Worm (Caenorhabditis elegans) whole organism, late embryonic: Measurements from ENCODE around the gene bath-31.

ENCODE experiments used
- C08G9.2 ChIP-seq: sonication (generic microtip); optimal IDR thresholded peaks from 2 replicates; lab custom pipeline; 2016; ENCODE audit warnings: mild to moderate bottlenecking, missing genetic modification characterization, moderate library complexity, missing compliant biosample characterization
- C38D4.7 ChIP-seq: fragments of 200-800 bp; sonication (Bioruptor generic); optimal IDR thresholded peaks from 2 replicates; lab custom pipeline; 2018; ENCODE audit warnings: mild to moderate bottlenecking, missing genetic modification characterization, moderate library complexity, missing compliant biosample characterization
- K09A11.1 ChIP-seq: sonication (generic microtip); optimal IDR thresholded peaks from 2 replicates; lab custom pipeline; 2017; ENCODE audit warnings: antibody characterized with exemption, mild to moderate bottlenecking, missing genetic modification characterization, missing compliant biosample characterization; ENCODE audit not compliant: insufficient read depth
- T23F11.4 ChIP-seq: fragments of 200-800 bp; sonication (Bioruptor generic); optimal IDR thresholded peaks from 2 replicates; lab custom pipeline; 2018; ENCODE audit warnings: mild to moderate bottlenecking, missing genetic modification characterization, missing compliant biosample characterization
- ceh-14 ChIP-seq: sonication (generic microtip); optimal IDR thresholded peaks from 2 replicates; lab custom pipeline; 2016; ENCODE audit warnings: missing genotype, missing genetic modification characterization, missing compliant biosample characterization
- ceh-18 ChIP-seq: sonication (generic microtip); optimal IDR thresholded peaks from 2 replicates; lab custom pipeline; 2016; ENCODE audit warnings: missing genetic modification characterization, missing compliant biosample characterization
- ceh-2 ChIP-seq: sonication (generic microtip); optimal IDR thresholded peaks from 2 replicates; lab custom pipeline; 2016; ENCODE audit warnings: missing genotype, missing genetic modification characterization, missing compliant biosample characterization
- ceh-22 ChIP-seq: sonication (generic microtip); optimal IDR thresholded peaks from 2 replicates; lab custom pipeline; 2017; ENCODE audit warnings: missing biosample characterization, missing genetic modification characterization
- ceh-24 ChIP-seq: sonication (generic microtip); optimal IDR thresholded peaks from 2 replicates; lab custom pipeline; 2016; ENCODE audit warnings: mild to moderate bottlenecking, missing genetic modification characterization, missing compliant biosample characterization
- ceh-30 ChIP-seq: fragments of 150-350 bp; optimal IDR thresholded peaks from 2 replicates; lab custom pipeline; 2014; ENCODE audit warnings: missing biosample characterization, missing genetic modification characterization
- ceh-34 ChIP-seq: sonication (generic microtip); optimal IDR thresholded peaks from 2 replicates; lab custom pipeline; 2016; ENCODE audit warnings: mild to moderate bottlenecking, missing genetic modification characterization, missing compliant biosample characterization
- ceh-45 ChIP-seq: fragments of 200-800 bp; sonication (Bioruptor generic); IDR thresholded peaks from 2 replicates; pipeline ENCODE4 v1.3.6; 2022; ENCODE audit warnings: missing genetic modification reagents, missing genetic modification characterization, missing compliant biosample characterization
- ceh-48 ChIP-seq: sonication (generic microtip); optimal IDR thresholded peaks from 2 replicates; lab custom pipeline; 2016; ENCODE audit warnings: missing genetic modification characterization, inconsistent platforms, missing compliant biosample characterization
- ceh-6 ChIP-seq: fragments of 200-800 bp; sonication (Bioruptor generic); optimal IDR thresholded peaks from 2 replicates; lab custom pipeline; 2018; ENCODE audit warnings: mild to moderate bottlenecking, missing genetic modification characterization, missing compliant biosample characterization
- dmd-4 ChIP-seq: sonication (generic microtip); optimal IDR thresholded peaks from 2 replicates; lab custom pipeline; 2016; ENCODE audit warnings: borderline replicate concordance, missing genetic modification characterization, missing compliant biosample characterization
- dve-1 ChIP-seq: sonication (generic microtip); optimal IDR thresholded peaks from 2 replicates; lab custom pipeline; 2017; ENCODE audit warnings: antibody characterized with exemption, mild to moderate bottlenecking, missing genetic modification characterization, missing compliant biosample characterization
- elt-2 ChIP-seq: sonication (generic microtip); optimal IDR thresholded peaks from 2 replicates; lab custom pipeline; 2016; ENCODE audit warnings: missing genetic modification reagents, missing genetic modification characterization, missing compliant biosample characterization
- elt-4 ChIP-seq: sonication (generic microtip); optimal IDR thresholded peaks from 2 replicates; lab custom pipeline; 2016; ENCODE audit warnings: missing genetic modification characterization, missing compliant biosample characterization
- eyg-1 ChIP-seq: sonication (generic microtip); optimal IDR thresholded peaks from 2 replicates; lab custom pipeline; 2016; ENCODE audit warnings: missing genotype, missing genetic modification characterization, missing compliant biosample characterization
- gmeb-2 ChIP-seq: sonication (generic microtip); optimal IDR thresholded peaks from 2 replicates; lab custom pipeline; 2016; ENCODE audit warnings: missing genetic modification characterization, inconsistent platforms, missing compliant biosample characterization
- hlh-13 ChIP-seq: fragments of 200-800 bp; sonication (Bioruptor generic); optimal IDR thresholded peaks from 2 replicates; lab custom pipeline; 2018; ENCODE audit warnings: mild to moderate bottlenecking, missing genetic modification characterization, missing compliant biosample characterization
- hlh-6 ChIP-seq: sonication (generic microtip); optimal IDR thresholded peaks from 2 replicates; lab custom pipeline; 2016; ENCODE audit warnings: missing genotype, missing genetic modification characterization, missing compliant biosample characterization
- lin-11 ChIP-seq: fragments of 200-800 bp; sonication (Bioruptor generic); optimal IDR thresholded peaks from 2 replicates; lab custom pipeline; 2018; ENCODE audit warnings: mild to moderate bottlenecking, missing genetic modification characterization, missing compliant biosample characterization
- nhr-11 ChIP-seq: fragments of 150-350 bp; optimal IDR thresholded peaks from 2 replicates; lab custom pipeline; 2014; ENCODE audit warnings: missing biosample characterization, missing genetic modification characterization
- nhr-232 ChIP-seq: sonication (generic microtip); optimal IDR thresholded peaks from 2 replicates; lab custom pipeline; 2016; ENCODE audit warnings: missing genetic modification characterization, missing compliant biosample characterization
- npax-4 ChIP-seq: sonication (generic microtip); optimal IDR thresholded peaks from 2 replicates; lab custom pipeline; 2016; ENCODE audit warnings: missing genetic modification characterization, missing compliant biosample characterization
- pag-3 ChIP-seq: sonication (generic microtip); optimal IDR thresholded peaks from 2 replicates; lab custom pipeline; 2016; ENCODE audit warnings: missing compliant biosample characterization, missing genetic modification characterization, borderline replicate concordance
- pha-2 ChIP-seq: sonication (generic microtip); optimal IDR thresholded peaks from 2 replicates; lab custom pipeline; 2017; ENCODE audit warnings: mild to moderate bottlenecking, missing genetic modification characterization, missing compliant biosample characterization
- pha-4 ChIP-seq: fragments of 150-350 bp; optimal IDR thresholded peaks from 2 replicates; lab custom pipeline; 2018; ENCODE audit warnings: missing biosample characterization, missing genetic modification reagents, missing genetic modification characterization
- pros-1 ChIP-seq: fragments of 150-350 bp; optimal IDR thresholded peaks from 2 replicates; lab custom pipeline; 2014; ENCODE audit warnings: missing biosample characterization, missing genetic modification reagents, missing genetic modification characterization
- sox-2 ChIP-seq: fragments of 200-800 bp; sonication (Bioruptor generic); IDR thresholded peaks from 2 replicates; pipeline ENCODE4 v1.3.6; 2022; ENCODE audit warnings: missing genetic modification reagents, missing genetic modification characterization, missing compliant biosample characterization
- tbx-2 ChIP-seq: sonication (generic microtip); optimal IDR thresholded peaks from 2 replicates; lab custom pipeline; 2016; ENCODE audit warnings: missing genetic modification characterization, missing compliant biosample characterization
- ttx-3 ChIP-seq: sonication (generic microtip); optimal IDR thresholded peaks from 2 replicates; lab custom pipeline; 2016; ENCODE audit warnings: missing genetic modification reagents, missing genetic modification characterization, missing compliant biosample characterization
- unc-3 ChIP-seq, 2 experiments: fragments of 200-800 bp in 1 of 2; sonication (Bioruptor generic) in 1 of 2; sonication (generic microtip) in 1 of 2; conservative IDR thresholded peaks in 1 of 2; optimal IDR thresholded peaks in 1 of 2; 2 replicates each; pipeline versions ENCODE4 v1.3.6 to Lab custom; 2016 to 2022; ENCODE audit warnings: missing compliant biosample characterization in 2 of 2, missing genetic modification characterization in 2 of 2, missing genetic modification reagents in 1 of 2
- unc-42 ChIP-seq: sonication (generic microtip); optimal IDR thresholded peaks from 2 replicates; lab custom pipeline; 2016; ENCODE audit warnings: missing genotype, missing genetic modification characterization, missing compliant biosample characterization
- unc-55 ChIP-seq: sonication (generic microtip); optimal IDR thresholded peaks from 2 replicates; lab custom pipeline; 2017; ENCODE audit warnings: missing biosample characterization, missing genetic modification reagents, missing genetic modification characterization
- unc-86 ChIP-seq: sonication (generic microtip); optimal IDR thresholded peaks from 2 replicates; lab custom pipeline; 2016; ENCODE audit warnings: missing genetic modification characterization, missing compliant biosample characterization
- ztf-16 ChIP-seq: sonication (generic microtip); optimal IDR thresholded peaks from 2 replicates; lab custom pipeline; 2017; ENCODE audit warnings: missing genetic modification characterization, missing compliant biosample characterization

bath-31 gene

DNA sequence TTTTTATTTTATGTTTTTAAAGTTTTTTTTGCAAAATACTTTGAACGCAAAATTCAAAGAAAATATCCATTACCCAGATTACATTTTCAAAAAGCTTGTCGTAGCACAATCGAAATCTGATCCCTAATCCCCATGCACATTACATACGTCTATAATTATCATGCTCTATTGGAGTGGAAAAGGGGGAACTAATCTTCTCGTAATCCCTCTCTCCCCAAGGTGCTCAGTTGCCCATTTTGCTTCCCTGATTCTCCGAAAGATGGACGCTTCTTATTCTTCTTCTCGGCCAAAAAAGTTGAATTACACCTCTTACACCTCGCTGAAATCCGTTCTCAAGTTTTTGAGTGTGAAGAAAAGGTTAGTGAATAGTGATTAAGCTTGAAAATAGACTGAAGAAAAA is 20.7 kb upstream of the bath-31 start, which contains the start of gene fbxc-53:
Gene fbxc-53 (plus strand): TSS at position 245 of the 400 bp plus-strand sequence.
- TF ChIP-seq unc-55 (no peak), hlh-6 (no peak), ceh-45 (GFP tag; lab: Robert Waterston, UW) (no peak), unc-86 (no peak), ceh-34 (tag; lab: Kevin White, UChicago) (no peak), ceh-22 (no peak), gmeb-2 (tag; lab: Kevin White, UChicago) (no peak), ceh-14 (no peak), ceh-30 (tag; lab: Kevin White, UChicago) (no peak), unc-3 (GFP tag; conservative IDR thresholded peaks at IDR 0.05; lab: Robert Waterston, UW) (no peak), unc-3 (tag; optimal IDR thresholded peaks at IDR 0.05; lab: Kevin White, UChicago) (no peak), K09A11.1 (tag; lab: Kevin White, UChicago) (no peak), npax-4 (tag; lab: Kevin White, UChicago) (no peak), eyg-1 (tag; lab: Kevin White, UChicago) (no peak), C38D4.7 (GFP tag; lab: Kevin White, UChicago) (no peak), ceh-18 (tag; lab: Kevin White, UChicago) (no peak), hlh-13 (no peak), ttx-3 (no peak), ceh-6 (GFP tag; lab: Kevin White, UChicago) (no peak), pag-3 (tag; lab: Kevin White, UChicago) (no peak)

DNA sequence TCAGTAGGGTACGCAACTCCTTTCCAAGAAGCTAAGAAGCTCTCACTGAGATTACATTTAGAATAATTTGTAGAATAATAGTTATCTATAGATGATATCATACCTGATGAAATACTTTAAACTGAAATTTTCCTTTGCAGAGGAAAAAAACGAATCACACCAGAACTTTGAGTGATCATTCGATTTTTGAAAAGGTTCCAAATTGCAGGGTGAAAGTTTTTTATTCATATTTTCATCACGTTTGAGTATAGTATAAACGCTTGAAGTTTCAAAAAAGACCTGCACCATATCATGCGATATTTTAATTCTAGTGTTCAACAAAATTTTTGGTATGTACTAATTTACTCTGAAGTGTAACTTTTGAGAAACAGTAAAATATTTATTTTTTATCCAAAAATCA is 17.2 kb upstream of the bath-31 start, which contains the start of gene srh-100:
Gene srh-100 (minus strand): TSS at position 101 of the 400 bp plus-strand sequence.
- TF ChIP-seq C38D4.7 (GFP tag; lab: Kevin White, UChicago), result no peak
- no peak for TF ChIP-seq lin-11 (tag; lab: Kevin White, UChicago)
- no peak for TF ChIP-seq unc-86
- no peak for TF ChIP-seq dmd-4 (tag; lab: Kevin White, UChicago)
- no peak for TF ChIP-seq ceh-24 (tag; lab: Kevin White, UChicago)
- TF ChIP-seq sox-2 (GFP tag; lab: Robert Waterston, UW), result no peak
- no peak for TF ChIP-seq unc-42 (tag; lab: Kevin White, UChicago)
- no peak for TF ChIP-seq dve-1
- no peak for TF ChIP-seq ceh-48 (tag; lab: Kevin White, UChicago)
- no peak for TF ChIP-seq elt-2 (tag; lab: Kevin White, UChicago)
- no peak for TF ChIP-seq ceh-22
- TF ChIP-seq nhr-232, result no peak
- TF ChIP-seq ztf-16 (tag; lab: Kevin White, UChicago), result no peak
- TF ChIP-seq pros-1 (tag; lab: Kevin White, UChicago), result no peak
- no peak for TF ChIP-seq ceh-34 (tag; lab: Kevin White, UChicago)
- TF ChIP-seq, all 69 proteins: peak for 0

DNA sequence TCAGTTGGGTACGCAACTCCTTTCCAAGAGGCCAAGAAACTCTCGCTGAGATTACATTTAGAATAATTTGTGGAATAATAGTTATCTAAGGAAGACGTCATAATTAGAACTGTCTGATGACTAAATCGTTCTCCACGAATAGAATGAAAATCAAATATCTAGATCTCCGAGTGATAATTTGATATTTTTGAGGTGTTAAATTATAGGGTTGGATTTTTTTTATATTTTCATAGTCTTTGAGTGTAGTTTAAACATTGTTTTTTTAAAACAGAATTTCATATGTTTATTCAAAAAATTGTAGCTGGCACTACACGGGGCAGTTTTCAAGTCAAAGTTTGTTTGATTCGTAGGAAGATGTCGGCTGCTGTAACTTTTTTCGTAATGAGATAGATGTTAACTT is 15.3 kb upstream of the bath-31 start, which contains the start of gene srh-99:
Gene srh-99 (minus strand): TSS at position 101 of the 400 bp plus-strand sequence.
- no peak for TF ChIP-seq ztf-16 (tag; lab: Kevin White, UChicago)
- TF ChIP-seq ceh-34 (tag; lab: Kevin White, UChicago), result no peak
- no peak for TF ChIP-seq dmd-4 (tag; lab: Kevin White, UChicago)
- no peak for TF ChIP-seq dve-1
- TF ChIP-seq K09A11.1 (tag; lab: Kevin White, UChicago), result no peak
- no peak for TF ChIP-seq elt-4
- TF ChIP-seq pha-2, result no peak
- no peak for TF ChIP-seq nhr-11 (tag; lab: Kevin White, UChicago)
- TF ChIP-seq ceh-2 (tag; lab: Kevin White, UChicago), result no peak
- TF ChIP-seq ceh-45 (GFP tag; lab: Robert Waterston, UW), result no peak
- no peak for TF ChIP-seq T23F11.4
- no peak for TF ChIP-seq pha-4 (tag; lab: Kevin White, UChicago)
- TF ChIP-seq lin-11 (tag; lab: Kevin White, UChicago), result no peak
- TF ChIP-seq ceh-14, result no peak
- no peak for TF ChIP-seq tbx-2 (tag; lab: Kevin White, UChicago)
- TF ChIP-seq ceh-30 (tag; lab: Kevin White, UChicago), result no peak
- TF ChIP-seq C08G9.2 (tag; lab: Kevin White, UChicago), result no peak
- no peak for TF ChIP-seq ceh-48 (tag; lab: Kevin White, UChicago)
